Worm (Caenorhabditis elegans): ENCODE results near the gene gex-2.

DNA sequence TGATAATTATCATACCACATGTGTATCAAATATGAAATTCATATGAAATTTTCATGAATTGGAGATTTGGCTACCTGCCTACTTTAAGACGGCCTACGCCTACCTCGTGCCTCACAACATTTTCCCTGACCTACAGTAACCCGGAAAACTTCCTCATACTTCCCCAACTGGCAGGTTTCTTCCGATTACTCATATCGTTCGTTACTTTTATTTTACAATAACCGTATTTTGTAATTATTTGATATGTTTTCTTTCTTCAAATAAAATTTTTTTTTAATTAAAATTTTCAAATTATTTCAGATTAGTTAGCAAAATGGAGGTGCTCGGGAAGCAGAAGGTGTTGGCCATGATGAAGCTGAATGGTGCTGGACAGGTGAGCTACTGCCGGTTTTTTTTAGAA is 54.7 kb downstream of the gex-2 start, which contains the start of gene nhr-76:
- TF ChIP-seq ets-4 (GFP tag; optimal IDR thresholded peaks at IDR 0.05): no peak
- TF ChIP-seq nhr-80 (tag; optimal IDR thresholded peaks at IDR 0.05): no peak
- TF ChIP-seq pha-4 (tag; optimal IDR thresholded peaks at IDR 0.05): no peak
- no peak for TF ChIP-seq K12H6.12 (tag; optimal IDR thresholded peaks at IDR 0.05)
- TF ChIP-seq lir-1 (GFP tag; conservative IDR thresholded peaks at IDR 0.05): no peak
- TF ChIP-seq ztf-3 (GFP tag; optimal IDR thresholded peaks at IDR 0.05): no peak
- no peak for TF ChIP-seq ama-1 (optimal IDR thresholded peaks at IDR 0.05)
- no peak for TF ChIP-seq ama-1 (GFP tag; optimal IDR thresholded peaks at IDR 0.05)
- no peak for TF ChIP-seq nfyb-1 (GFP tag; IDR thresholded peaks at IDR 0.05)
- no peak for TF ChIP-seq madf-10 (tag; optimal IDR thresholded peaks at IDR 0.05)
- TF ChIP-seq ZK185.1 (tag; optimal IDR thresholded peaks at IDR 0.05; ENCODE audit: poor library complexity, severe bottlenecking): no peak
- no peak for TF ChIP-seq chd-7 (tag; optimal IDR thresholded peaks at IDR 0.05)
- TF ChIP-seq C06A6.2 (GFP tag; conservative IDR thresholded peaks at IDR 0.05): no peak
- no peak for TF ChIP-seq B0019.2 (GFP tag; conservative IDR thresholded peaks at IDR 0.05)

Data from whole organism, young adult.